Worm (Caenorhabditis elegans) whole organism, L4/young adult: ENCODE results near the gene C10E2.5.

Experiments used
- W03F9.2 ChIP-seq: fragments of 150-350 bp; optimal IDR thresholded peaks from 2 replicates; lab custom pipeline; 2014; ENCODE audit warnings: missing biosample characterization, missing genetic modification characterization
- dao-5 ChIP-seq: sonication (generic microtip); optimal IDR thresholded peaks from 2 replicates; lab custom pipeline; 2016; ENCODE audit warnings: missing genotype, missing genetic modification characterization, moderate library complexity, missing compliant biosample characterization
- him-1 ChIP-seq: sonication (generic microtip); optimal IDR thresholded peaks from 2 replicates; lab custom pipeline; 2016; ENCODE audit warnings: missing genotype, missing genetic modification reagents, missing genetic modification characterization, missing compliant biosample characterization

C10E2.5 gene

DNA sequence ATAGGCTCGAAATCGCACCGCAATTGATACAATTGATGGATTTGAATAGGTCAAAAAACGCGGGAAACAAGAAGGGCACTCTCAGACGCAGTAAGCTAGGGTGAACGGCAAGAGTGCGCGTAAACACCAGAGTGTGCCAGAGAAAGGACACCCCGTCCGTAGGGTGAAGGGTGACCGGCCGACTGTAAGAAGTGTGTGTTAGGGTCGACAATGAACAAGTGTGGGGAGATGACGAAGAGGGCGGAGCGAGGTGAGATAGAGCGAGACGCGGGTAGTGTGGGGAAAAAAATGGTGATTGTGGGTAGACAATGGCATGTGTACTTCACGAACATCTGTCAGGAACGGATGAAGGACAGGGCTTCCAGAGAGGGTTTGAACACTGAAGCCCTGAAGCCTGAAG is 16.5 kb upstream of the C10E2.5 start:
- TF ChIP-seq W03F9.2 (tag; lab: Kevin White, UChicago): no peak
- TF ChIP-seq him-1: no peak
- TF ChIP-seq dao-5 (tag; lab: Kevin White, UChicago): no peak

DNA sequence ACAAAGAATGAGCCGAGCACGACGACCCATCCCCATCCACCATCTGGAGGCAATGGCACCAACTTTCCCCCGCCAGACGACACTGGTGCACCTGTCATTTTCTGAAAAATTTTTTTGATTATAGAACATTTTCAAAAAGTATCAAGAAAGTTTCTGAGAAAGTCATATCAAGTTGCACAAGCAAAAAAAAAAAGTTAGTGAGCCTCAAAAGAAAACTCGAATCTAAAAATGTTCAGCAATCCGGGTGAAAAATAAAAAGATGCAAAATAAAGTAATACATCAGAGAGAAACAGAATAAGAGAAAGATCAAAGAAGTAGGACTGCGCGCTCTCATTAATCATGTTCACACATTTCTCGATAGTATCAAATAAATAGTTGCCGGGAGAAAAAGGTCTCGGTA is 16.0 kb upstream of the C10E2.5 start, which contains the start of gene mct-6:
Gene mct-6 (minus strand): TSS at position 101 of the 400 bp plus-strand sequence.
- TF ChIP-seq W03F9.2 (tag; lab: Kevin White, UChicago) (no peak), him-1 (no peak), dao-5 (tag; lab: Kevin White, UChicago) (no peak)

DNA sequence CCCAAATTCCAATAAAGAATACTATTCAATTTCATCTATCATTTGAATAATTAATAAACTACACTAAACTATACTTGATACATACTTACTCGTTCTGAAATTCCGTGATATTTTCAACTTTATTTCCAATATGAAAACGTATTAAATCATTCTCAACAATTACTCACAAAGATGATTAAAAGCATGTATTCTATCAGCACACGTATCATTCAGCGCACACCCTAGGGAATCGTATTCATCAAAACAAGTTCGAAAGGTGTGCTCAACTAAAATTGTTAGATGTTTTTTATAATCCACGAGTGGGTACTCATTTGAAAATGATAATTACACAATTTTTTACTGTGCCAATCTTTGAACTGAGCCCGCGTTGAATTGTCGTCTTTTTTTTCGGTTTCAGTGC is 8.2 kb upstream of the C10E2.5 start, which contains the start of gene C10E2.1:
Gene C10E2.1 (plus strand): TSS at position 301 of the 400 bp plus-strand sequence.
- TF ChIP-seq him-1: no peak
- TF ChIP-seq W03F9.2 (tag; lab: Kevin White, UChicago): no peak
- TF ChIP-seq dao-5 (tag; lab: Kevin White, UChicago): no peak

DNA sequence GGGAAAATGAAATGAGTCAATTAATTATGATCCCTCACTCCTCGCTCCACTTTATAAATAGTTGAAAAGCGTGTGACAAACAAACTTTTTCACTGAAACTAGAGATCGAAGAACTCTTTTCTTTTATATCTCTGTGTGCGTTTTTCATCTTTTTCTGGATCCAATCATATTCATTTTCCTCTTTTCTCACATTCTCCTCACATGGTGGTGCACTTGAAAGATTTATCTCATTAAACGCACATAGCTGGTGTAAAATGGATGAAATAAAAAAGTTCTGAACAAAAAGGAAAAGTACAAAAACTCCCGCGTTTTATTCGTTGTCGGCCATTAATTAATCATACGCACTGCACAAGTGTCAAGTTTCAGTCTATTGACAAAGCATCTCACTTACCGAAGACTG is 2.2 kb downstream of the C10E2.5 start:
- TF ChIP-seq dao-5 (tag; lab: Kevin White, UChicago): no peak
- TF ChIP-seq W03F9.2 (tag; lab: Kevin White, UChicago): no peak
- no peak for TF ChIP-seq him-1

DNA sequence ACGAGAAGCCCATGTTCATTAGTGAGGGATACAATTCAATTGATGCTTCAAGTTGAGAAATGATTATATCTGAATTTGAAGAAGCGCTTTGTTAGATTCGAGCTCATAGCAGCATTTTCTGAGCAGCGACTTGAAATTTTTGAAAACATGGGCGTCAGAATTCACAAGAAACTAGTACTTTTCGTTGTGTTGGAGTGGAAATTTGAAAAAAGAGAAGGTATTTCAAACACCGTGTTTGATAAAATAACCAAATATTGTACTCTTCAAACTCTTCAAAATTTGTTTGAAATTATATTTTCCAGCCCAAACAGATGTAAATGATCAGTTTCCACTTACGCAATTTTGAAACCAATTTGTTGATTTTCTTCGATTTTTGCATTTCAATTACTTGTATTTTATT is 9.4 kb downstream of the C10E2.5 start, which contains the start of gene C10E2.2:
Gene C10E2.2 (plus strand): TSS at position 301 of the 400 bp plus-strand sequence.
- no peak for TF ChIP-seq him-1
- no peak for TF ChIP-seq dao-5 (tag; lab: Kevin White, UChicago)
- TF ChIP-seq W03F9.2 (tag; lab: Kevin White, UChicago): no peak

DNA sequence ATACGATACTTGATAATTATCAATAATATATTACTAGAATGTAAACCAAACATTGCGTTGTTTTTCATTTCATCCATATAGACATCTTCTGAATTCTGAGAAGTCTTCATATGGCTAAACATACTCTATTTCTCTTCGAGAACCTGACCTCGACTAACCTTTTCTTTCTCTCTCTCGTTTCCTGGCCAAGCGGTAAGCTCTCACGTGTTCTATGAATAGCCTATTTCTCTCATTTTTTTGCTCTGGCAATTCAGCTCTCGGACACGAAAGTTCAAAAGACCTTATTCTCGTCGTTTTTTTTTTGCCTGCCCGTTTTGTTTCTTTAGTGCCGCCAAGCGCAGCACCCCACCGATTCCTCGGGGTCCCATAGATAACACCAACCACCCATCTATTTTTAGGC is 16.9 kb downstream of the C10E2.5 start:
- TF ChIP-seq dao-5 (tag; lab: Kevin White, UChicago): no peak

DNA sequence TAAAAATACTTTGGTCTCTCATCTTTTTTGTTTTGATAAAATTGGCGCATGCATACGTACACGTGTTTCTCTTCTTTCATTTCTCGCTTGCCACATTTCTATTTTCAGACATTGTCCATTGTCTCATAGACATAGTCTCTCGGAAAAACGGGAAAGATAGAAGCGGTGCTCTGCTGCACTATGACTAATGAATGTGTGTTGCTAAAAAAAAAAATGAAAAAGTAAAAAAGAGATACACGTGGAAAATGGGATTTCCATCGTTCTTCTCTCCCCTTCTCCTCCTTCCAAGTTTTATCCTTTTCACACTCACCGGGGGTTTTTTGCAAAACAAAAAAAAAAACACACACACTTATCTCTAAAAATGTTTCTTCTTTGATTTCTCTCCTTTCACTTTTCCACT is 19.4 kb downstream of the C10E2.5 start:
- TF ChIP-seq W03F9.2 (tag; lab: Kevin White, UChicago) (no peak), dao-5 (tag; lab: Kevin White, UChicago) (no peak), him-1 (no peak)

DNA sequence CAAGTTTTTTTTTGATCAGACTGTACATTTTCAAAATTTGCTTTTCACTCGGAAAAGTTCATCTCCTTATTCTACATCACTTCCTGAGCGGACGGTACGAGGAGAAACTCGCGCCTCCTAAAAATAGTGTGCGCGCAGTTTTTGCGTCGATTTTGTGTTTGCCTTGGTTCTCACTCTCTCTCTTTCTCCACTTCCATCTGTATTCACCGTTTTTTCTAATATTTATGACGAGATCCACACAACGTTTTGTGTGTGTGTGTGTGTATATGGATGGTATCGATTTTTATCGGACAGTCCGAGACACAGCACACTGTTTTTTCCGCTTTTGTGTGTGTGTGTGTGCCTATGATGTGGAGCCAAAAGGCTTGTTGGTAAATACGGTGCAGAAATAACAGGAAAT is 21.0 kb downstream of the C10E2.5 start:
- no peak for TF ChIP-seq W03F9.2 (tag; lab: Kevin White, UChicago)
- no peak for TF ChIP-seq dao-5 (tag; lab: Kevin White, UChicago)
- TF ChIP-seq him-1: no peak

DNA sequence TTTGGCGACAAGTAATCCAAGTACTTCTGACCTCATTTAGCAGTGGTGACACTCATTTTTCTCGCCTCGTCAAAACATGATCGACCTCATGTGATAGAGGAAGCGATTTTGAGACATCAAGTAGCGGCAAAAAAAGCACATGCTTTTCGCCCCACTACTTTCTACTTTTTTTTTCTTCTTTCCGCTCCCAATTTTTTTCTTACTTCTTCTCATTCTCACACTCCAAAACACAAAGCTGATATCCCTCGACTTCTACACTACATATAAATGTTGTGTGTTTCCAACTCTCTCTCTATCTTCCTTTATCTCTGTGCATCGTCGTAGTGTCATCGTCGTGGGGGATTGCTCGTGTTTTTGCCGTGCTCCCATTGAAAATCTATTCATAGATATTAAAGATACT is 22.1 kb downstream of the C10E2.5 start:
- TF ChIP-seq him-1: no peak
- no peak for TF ChIP-seq W03F9.2 (tag; lab: Kevin White, UChicago)
- no peak for TF ChIP-seq dao-5 (tag; lab: Kevin White, UChicago)

DNA sequence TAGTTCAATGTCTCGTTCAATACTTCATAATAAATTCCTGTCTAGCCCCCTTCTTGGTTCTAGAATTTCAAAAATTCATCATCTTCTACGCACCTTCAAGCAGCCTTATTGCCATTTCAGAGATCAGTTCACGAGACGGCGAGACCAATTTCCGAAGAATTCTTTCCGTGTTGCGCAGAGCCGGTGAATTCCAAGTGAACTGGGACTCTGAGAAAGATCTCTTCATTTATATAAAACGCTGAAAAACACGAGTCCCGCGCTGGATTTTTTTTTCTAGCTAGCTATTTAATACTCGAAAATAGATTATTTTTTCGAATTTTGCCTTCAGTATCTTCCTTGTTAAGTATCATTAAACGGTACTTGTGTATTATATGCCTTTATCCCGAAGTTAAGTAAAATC is 23.2 kb downstream of the C10E2.5 start:
- TF ChIP-seq him-1 (no peak), dao-5 (tag; lab: Kevin White, UChicago) (no peak), W03F9.2 (tag; lab: Kevin White, UChicago) (no peak)

DNA sequence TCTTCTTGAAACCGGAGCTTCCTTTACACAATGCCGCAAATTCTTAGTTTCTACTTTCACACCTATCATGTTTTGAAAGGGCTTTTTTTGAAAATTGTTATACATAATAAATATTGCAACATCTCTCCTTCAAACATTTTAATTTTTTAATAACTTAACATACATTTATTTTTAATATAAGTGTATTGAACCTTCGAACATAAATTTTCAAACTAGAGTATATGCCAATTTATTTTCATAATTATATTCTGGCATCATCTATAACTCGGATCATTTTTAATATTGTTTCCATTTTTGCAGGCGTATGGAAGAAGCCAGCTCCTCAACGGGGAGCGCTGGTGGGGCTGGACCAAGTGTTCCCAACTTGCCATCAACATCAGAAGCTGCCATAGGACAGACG is 25.1 kb downstream of the C10E2.5 start, which contains the start of gene hda-4:
Gene hda-4 (plus strand): TSS at position 301 of the 400 bp plus-strand sequence.
- no peak for TF ChIP-seq W03F9.2 (tag; lab: Kevin White, UChicago)
- TF ChIP-seq dao-5 (tag; lab: Kevin White, UChicago): no peak
- TF ChIP-seq him-1: no peak

DNA sequence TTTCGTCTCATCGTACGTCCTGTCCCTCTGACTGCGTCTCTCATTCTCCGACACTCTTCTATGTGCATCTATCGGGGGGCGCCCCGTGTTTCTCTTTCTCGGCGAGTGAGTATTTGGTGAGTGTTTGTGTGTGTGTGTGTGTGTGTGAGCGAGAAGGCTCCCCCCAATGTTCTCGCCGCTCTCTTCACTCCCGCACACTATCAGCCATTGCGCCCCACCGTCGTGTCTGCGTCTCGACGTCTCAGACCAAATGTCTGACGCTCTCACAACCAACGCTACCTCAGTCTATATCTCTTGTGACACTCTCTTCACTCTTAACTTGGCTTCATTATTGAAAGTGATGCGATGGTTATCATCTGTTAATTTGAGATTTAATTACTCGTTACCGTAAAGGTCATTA is 27.5 kb downstream of the C10E2.5 start:
- TF ChIP-seq dao-5 (tag; lab: Kevin White, UChicago) (peak; percentile 39), W03F9.2 (tag; lab: Kevin White, UChicago) (no peak), him-1 (peak; percentile 73)

DNA sequence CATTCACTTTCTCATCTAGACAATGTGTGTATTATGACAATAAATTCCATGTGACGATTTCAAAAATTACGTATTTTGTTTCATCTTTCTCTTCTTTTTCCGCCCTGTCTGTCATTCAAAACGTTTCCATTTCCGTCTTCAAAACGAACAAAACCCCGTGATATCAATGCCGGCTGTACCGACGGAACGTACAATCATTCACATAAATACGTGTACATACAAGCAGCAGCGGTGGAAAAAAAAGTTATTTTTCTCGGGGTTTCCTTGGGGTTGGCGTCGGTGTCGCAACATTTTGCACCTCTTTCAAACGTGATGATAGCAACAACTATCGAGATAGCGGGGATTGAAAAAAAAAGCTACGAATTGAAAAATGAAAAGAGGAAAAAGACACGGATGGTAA is 29.4 kb downstream of the C10E2.5 start:
- TF ChIP-seq dao-5 (tag; lab: Kevin White, UChicago): no peak
- no peak for TF ChIP-seq W03F9.2 (tag; lab: Kevin White, UChicago)
- TF ChIP-seq him-1: no peak

DNA sequence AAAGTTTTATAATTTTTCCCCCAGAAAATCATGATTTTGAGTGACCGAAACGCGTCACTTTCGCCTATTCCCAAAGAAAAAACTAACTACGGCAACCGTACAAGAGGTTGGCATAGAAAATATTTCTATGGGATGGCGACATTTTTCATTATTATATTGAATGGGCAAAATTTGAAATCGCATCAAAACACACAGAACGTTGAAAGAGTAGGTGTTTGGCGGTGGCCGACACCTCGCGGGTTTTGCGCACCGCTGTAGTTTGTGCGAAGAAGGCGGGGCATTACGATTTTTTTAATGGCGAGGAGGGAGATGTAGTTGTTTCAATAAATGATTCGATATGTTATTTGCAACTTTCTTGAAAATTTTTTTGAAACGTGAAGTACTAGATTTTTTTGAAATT is 32.4 kb downstream of the C10E2.5 start:
- no peak for TF ChIP-seq dao-5 (tag; lab: Kevin White, UChicago)
- no peak for TF ChIP-seq W03F9.2 (tag; lab: Kevin White, UChicago)
- no peak for TF ChIP-seq him-1

DNA sequence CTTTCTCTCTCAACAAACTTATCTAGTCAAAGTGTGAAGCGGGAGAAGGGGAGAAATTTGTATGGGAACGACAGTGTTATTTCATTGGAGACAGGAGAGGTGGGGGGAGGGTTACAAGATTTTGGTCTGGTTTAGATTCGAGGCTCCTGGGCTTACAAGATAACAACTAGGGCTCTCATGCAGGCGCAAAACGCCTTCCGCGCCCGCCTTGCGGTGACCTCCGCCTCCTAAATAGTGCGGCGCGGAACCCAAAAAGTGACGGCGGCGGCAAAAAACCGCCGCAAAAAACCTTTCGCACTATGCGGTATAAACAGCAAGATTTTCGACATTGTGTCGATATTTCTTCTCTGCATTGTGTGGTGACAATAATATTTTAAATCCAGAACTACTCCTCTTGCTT is 38.4 kb downstream of the C10E2.5 start:
- TF ChIP-seq him-1 (no peak), W03F9.2 (tag; lab: Kevin White, UChicago) (no peak), dao-5 (tag; lab: Kevin White, UChicago) (no peak)
